Worm (Caenorhabditis elegans) whole organism, L2 larva: Measurements from ENCODE around the gene srd-1.

Experiments used
- C34F6.9 ChIP-seq: fragments of 150-350 bp; optimal IDR thresholded peaks from 2 replicates; lab custom pipeline; 2014; ENCODE audit warnings: missing biosample characterization, missing genetic modification characterization
- F13H6.1 ChIP-seq: sonication (generic microtip); optimal IDR thresholded peaks from 2 replicates; lab custom pipeline; 2016; ENCODE audit warnings: missing genetic modification characterization, missing compliant biosample characterization
- R02D3.7 ChIP-seq: fragments of 150-350 bp; optimal IDR thresholded peaks from 2 replicates; lab custom pipeline; 2014; ENCODE audit warnings: missing biosample characterization, missing genetic modification characterization
- Y55F3AM.14 ChIP-seq: fragments of 200-800 bp; sonication (Bioruptor generic); optimal IDR thresholded peaks from 2 replicates; lab custom pipeline; 2018; ENCODE audit warnings: mild to moderate bottlenecking, missing genetic modification characterization, missing compliant biosample characterization
- ZK546.5 ChIP-seq: sonication (generic microtip); optimal IDR thresholded peaks from 2 replicates; lab custom pipeline; 2017; ENCODE audit warnings: missing biosample characterization, missing genetic modification characterization
- alr-1 ChIP-seq: fragments of 150-350 bp; optimal IDR thresholded peaks from 2 replicates; lab custom pipeline; 2014; ENCODE audit warnings: missing biosample characterization, missing genetic modification characterization
- blmp-1 ChIP-seq: sonication (generic microtip); optimal IDR thresholded peaks from 2 replicates; lab custom pipeline; 2017; ENCODE audit warnings: missing genetic modification characterization, mild to moderate bottlenecking, missing compliant biosample characterization, antibody characterized with exemption, moderate library complexity; ENCODE audit not compliant: insufficient read depth
- ceh-16 ChIP-seq: fragments of 150-350 bp; optimal IDR thresholded peaks from 2 replicates; lab custom pipeline; 2014; ENCODE audit warnings: missing biosample characterization, missing genetic modification characterization
- ceh-82 ChIP-seq: fragments of 150-350 bp; optimal IDR thresholded peaks from 2 replicates; lab custom pipeline; 2014; ENCODE audit warnings: missing biosample characterization, missing genetic modification characterization
- dmd-4 ChIP-seq: sonication (generic microtip); optimal IDR thresholded peaks from 2 replicates; lab custom pipeline; 2017; ENCODE audit warnings: missing biosample characterization, missing genetic modification characterization
- elt-1 ChIP-seq: fragments of 150-350 bp; optimal IDR thresholded peaks from 2 replicates; lab custom pipeline; 2014; ENCODE audit warnings: missing biosample characterization, missing genetic modification characterization
- elt-3 ChIP-seq: sonication (generic microtip); optimal IDR thresholded peaks from 2 replicates; lab custom pipeline; 2017; ENCODE audit warnings: missing biosample characterization, missing genetic modification characterization
- fos-1 ChIP-seq: fragments of 150-350 bp; optimal IDR thresholded peaks from 2 replicates; lab custom pipeline; 2014; ENCODE audit warnings: missing biosample characterization, missing genetic modification characterization
- gmeb-1 ChIP-seq: fragments of 150-350 bp; optimal IDR thresholded peaks from 2 replicates; lab custom pipeline; 2014; ENCODE audit warnings: missing biosample characterization, missing genetic modification characterization
- lsy-2 ChIP-seq, 2 experiments: fragments of 150-350 bp in 1 of 2; sonication (generic microtip) in 1 of 2; optimal IDR thresholded peaks; 2 replicates each; lab custom pipeline; 2014 to 2017; ENCODE audit warnings: missing biosample characterization in 2 of 2, missing genetic modification characterization in 2 of 2
- nhr-10 ChIP-seq: sonication (generic microtip); optimal IDR thresholded peaks from 2 replicates; lab custom pipeline; 2017; ENCODE audit warnings: missing biosample characterization, missing genetic modification characterization
- nhr-11 ChIP-seq: fragments of 150-350 bp; optimal IDR thresholded peaks from 2 replicates; lab custom pipeline; 2014; ENCODE audit warnings: missing biosample characterization, missing genetic modification characterization
- nhr-12 ChIP-seq: fragments of 150-350 bp; optimal IDR thresholded peaks from 2 replicates; lab custom pipeline; 2014; ENCODE audit warnings: missing biosample characterization, missing genetic modification characterization
- nhr-21 ChIP-seq: fragments of 150-350 bp; optimal IDR thresholded peaks from 2 replicates; lab custom pipeline; 2014; ENCODE audit warnings: missing biosample characterization, missing genetic modification characterization
- nhr-23 ChIP-seq: fragments of 150-350 bp; optimal IDR thresholded peaks from 2 replicates; lab custom pipeline; 2014; ENCODE audit warnings: missing biosample characterization, missing genetic modification reagents, missing genetic modification characterization
- nhr-237 ChIP-seq: fragments of 150-350 bp; optimal IDR thresholded peaks from 2 replicates; lab custom pipeline; 2014; ENCODE audit warnings: missing biosample characterization, missing genetic modification characterization
- nhr-25 ChIP-seq: fragments of 150-350 bp; sonication (generic microtip); optimal IDR thresholded peaks from 3 replicates; lab custom pipeline; 2014; ENCODE audit warnings: missing biosample characterization, missing genetic modification characterization
- nhr-6 ChIP-seq: fragments of 150-350 bp; optimal IDR thresholded peaks from 2 replicates; lab custom pipeline; 2014; ENCODE audit warnings: missing biosample characterization, missing genetic modification characterization
- nhr-77 ChIP-seq: fragments of 150-350 bp; optimal IDR thresholded peaks from 2 replicates; lab custom pipeline; 2014; ENCODE audit warnings: missing biosample characterization, missing genetic modification characterization
- sem-4 ChIP-seq: fragments of 150-350 bp; optimal IDR thresholded peaks from 2 replicates; lab custom pipeline; 2014; ENCODE audit warnings: missing biosample characterization, missing genetic modification reagents, missing genetic modification characterization
- skn-1 ChIP-seq: sonication (generic microtip); optimal IDR thresholded peaks from 2 replicates; lab custom pipeline; 2017; ENCODE audit warnings: missing biosample characterization, missing genetic modification characterization
- sma-9 ChIP-seq, 2 experiments: fragments of 150-350 bp in 1 of 2; sonication (generic microtip) in 1 of 2; optimal IDR thresholded peaks; 2 replicates each; lab custom pipeline; 2014 to 2016; ENCODE audit warnings: missing genetic modification characterization in 2 of 2, mild to moderate bottlenecking in 1 of 2, missing biosample characterization in 1 of 2, missing compliant biosample characterization in 1 of 2, missing genetic modification reagents in 1 of 2, moderate library complexity in 1 of 2
- snpc-4 ChIP-seq: fragments of 150-350 bp; optimal IDR thresholded peaks from 2 replicates; lab custom pipeline; 2014; ENCODE audit warnings: missing biosample characterization, missing genetic modification characterization
- unc-55 ChIP-seq: fragments of 150-350 bp; sonication (generic microtip); optimal IDR thresholded peaks from 3 replicates; lab custom pipeline; 2014; ENCODE audit warnings: missing biosample characterization, missing genetic modification reagents, missing genetic modification characterization
- unc-62 ChIP-seq: fragments of 150-350 bp; optimal IDR thresholded peaks from 2 replicates; lab custom pipeline; 2014; ENCODE audit warnings: missing biosample characterization, missing genetic modification reagents, missing genetic modification characterization
- zag-1 ChIP-seq: fragments of 150-350 bp; optimal IDR thresholded peaks from 2 replicates; lab custom pipeline; 2014; ENCODE audit warnings: missing biosample characterization, missing genetic modification characterization
- ztf-1 ChIP-seq: fragments of 200-800 bp; sonication (Bioruptor generic); conservative IDR thresholded peaks from 2 replicates; pipeline ENCODE4 v1.3.6; 2022; ENCODE audit warnings: missing genetic modification characterization, missing compliant biosample characterization
- ztf-11 ChIP-seq: sonication (generic microtip); optimal IDR thresholded peaks from 2 replicates; lab custom pipeline; 2017; ENCODE audit warnings: missing biosample characterization, missing genetic modification characterization

Gene srd-1

ce11 chrII:10182634-10183033 lies at the start of gene srd-1:
srd-1 (minus strand) TSS chrII:10182734.
- TF ChIP-seq blmp-1 (tag; lab: Kevin White, UChicago) (no peak), nhr-21 (tag; lab: Kevin White, UChicago) (no peak), elt-3 (tag; lab: Kevin White, UChicago) (no peak), nhr-23 (no peak), ceh-82 (tag; lab: Kevin White, UChicago) (no peak), alr-1 (tag; lab: Kevin White, UChicago) (no peak), F13H6.1 (tag; lab: Kevin White, UChicago) (no peak), sem-4 (no peak), ztf-1 (GFP tag; lab: Robert Waterston, UW) (no peak), zag-1 (tag; lab: Kevin White, UChicago) (no peak), unc-62 (GFP tag; lab: Kevin White, UChicago) (no peak), nhr-25 (tag; lab: Kevin White, UChicago) (no peak), lsy-2 (tag; optimal IDR thresholded peaks at IDR 0.05; lab: Kevin White, UChicago) (no peak), skn-1 (tag; lab: Kevin White, UChicago) (no peak), snpc-4 (tag; lab: Kevin White, UChicago) (no peak), unc-55 (no peak)

- peak; percentile 39 for TF ChIP-seq fos-1 (tag; lab: Kevin White, UChicago)
- no peak for TF ChIP-seq R02D3.7
- TF ChIP-seq, all 48 proteins: peak for 1
These were observed 49.3 kb upstream of the srd-1 start for ce11 chrII:10231874-10232273.

- no peak for TF ChIP-seq ztf-1 (GFP tag; lab: Robert Waterston, UW)
- no peak for TF ChIP-seq nhr-11 (tag; lab: Kevin White, UChicago)
- no peak for TF ChIP-seq nhr-25 (tag; lab: Kevin White, UChicago)
- TF ChIP-seq ztf-11 (tag; lab: Kevin White, UChicago): no peak
- TF ChIP-seq unc-55: no peak
- no peak for TF ChIP-seq snpc-4 (tag; lab: Kevin White, UChicago)
- TF ChIP-seq elt-1 (tag; lab: Kevin White, UChicago): no peak
- TF ChIP-seq ceh-82 (tag; lab: Kevin White, UChicago): no peak
- TF ChIP-seq nhr-6 (tag; lab: Kevin White, UChicago): no peak
- TF ChIP-seq skn-1 (tag; lab: Kevin White, UChicago): no peak
- TF ChIP-seq blmp-1 (tag; lab: Kevin White, UChicago): no peak
- no peak for TF ChIP-seq nhr-10 (tag; lab: Kevin White, UChicago)
- no peak for TF ChIP-seq sma-9 (GFP tag; optimal IDR thresholded peaks at IDR 0.05; lab: Kevin White, UChicago)
- TF ChIP-seq sma-9 (tag; optimal IDR thresholded peaks at IDR 0.05; lab: Kevin White, UChicago): no peak
- no peak for TF ChIP-seq sem-4
- no peak for TF ChIP-seq C34F6.9 (tag; lab: Kevin White, UChicago)
- TF ChIP-seq nhr-12: no peak
- no peak for TF ChIP-seq dmd-4
- TF ChIP-seq gmeb-1 (tag; lab: Kevin White, UChicago): no peak
- no peak for TF ChIP-seq nhr-23
- TF ChIP-seq ZK546.5 (tag; lab: Kevin White, UChicago): no peak
These were observed 48.4 kb upstream of the srd-1 start, which contains the start of gene T01E8.8 for ce11 chrII:10230972-10231371. T01E8.8 (plus strand) TSS chrII:10231272.

- TF ChIP-seq nhr-11 (tag; lab: Kevin White, UChicago) (no peak), nhr-21 (tag; lab: Kevin White, UChicago) (no peak), blmp-1 (tag; lab: Kevin White, UChicago) (no peak), nhr-77 (tag; lab: Kevin White, UChicago) (no peak), snpc-4 (tag; lab: Kevin White, UChicago) (no peak), nhr-237 (tag; lab: Kevin White, UChicago) (no peak)
- TF ChIP-seq, all 48 proteins: peak for 0
These were observed 44.5 kb upstream of the srd-1 start, which contains the start of gene srh-135 for ce11 chrII:10227030-10227429. srh-135 (minus strand) TSS chrII:10227130.

- TF ChIP-seq Y55F3AM.14 (GFP tag; lab: Kevin White, UChicago) (no peak), ceh-16 (tag; lab: Kevin White, UChicago) (no peak), sem-4 (no peak), gmeb-1 (tag; lab: Kevin White, UChicago) (no peak)
These were observed 40.0 kb upstream of the srd-1 start, which contains the start of gene plc-3 for ce11 chrII:10222577-10222976. plc-3 (plus strand) TSS chrII:10222877.
